Worm (Caenorhabditis elegans): ENCODE data around the gene sdz-11.

ce11 chrII:3714595-3714994 is 37.5 kb downstream of the sdz-11 start, which contains the start of gene srh-100:
- TF ChIP-seq pqm-1 (tag; optimal IDR thresholded peaks at IDR 0.05) (no peak), nhr-11 (tag; optimal IDR thresholded peaks at IDR 0.05) (no peak), sox-2 (GFP tag; IDR thresholded peaks at IDR 0.05) (no peak), K02D7.2 (tag; optimal IDR thresholded peaks at IDR 0.05) (no peak), fkh-10 (GFP tag; optimal IDR thresholded peaks at IDR 0.05) (no peak), nhr-232 (tag; optimal IDR thresholded peaks at IDR 0.05) (no peak), hlh-6 (tag; optimal IDR thresholded peaks at IDR 0.05) (no peak)

All from whole organism, late embryonic.